Worm (Caenorhabditis elegans): ENCODE data around the gene grd-6.

Gene grd-6

ce11 chrV:9213554-9213953 lies 8.1 kb upstream of the grd-6 start, which contains the start of gene mdt-27:
Gene mdt-27 (minus strand): TSS chrV:9213654.
- TF ChIP-seq sem-4 (tag; optimal IDR thresholded peaks at IDR 0.05): no peak
- TF ChIP-seq unc-62 (GFP tag; optimal IDR thresholded peaks at IDR 0.05): no peak
- TF ChIP-seq fos-1 (tag; optimal IDR thresholded peaks at IDR 0.05): no peak
- TF ChIP-seq ZK546.5 (tag; optimal IDR thresholded peaks at IDR 0.05): no peak
- TF ChIP-seq blmp-1 (tag; optimal IDR thresholded peaks at IDR 0.05; ENCODE audit: insufficient read depth): no peak
- TF ChIP-seq skn-1 (tag; optimal IDR thresholded peaks at IDR 0.05): no peak
- TF ChIP-seq nhr-129 (tag; optimal IDR thresholded peaks at IDR 0.05): no peak
- TF ChIP-seq dmd-4 (tag; optimal IDR thresholded peaks at IDR 0.05): no peak
- TF ChIP-seq sma-3 (GFP tag; optimal IDR thresholded peaks at IDR 0.05): no peak
- no peak for TF ChIP-seq nhr-237 (tag; optimal IDR thresholded peaks at IDR 0.05)
- TF ChIP-seq nhr-77 (tag; optimal IDR thresholded peaks at IDR 0.05): no peak

ce11 chrV:9217158-9217557 lies 4.5 kb upstream of the grd-6 start, which contains the start of gene pacs-1:
Gene pacs-1 (minus strand): TSS chrV:9217258.
- TF ChIP-seq sma-9 (GFP tag; optimal IDR thresholded peaks at IDR 0.05): no peak
- TF ChIP-seq sma-9 (tag; optimal IDR thresholded peaks at IDR 0.05): no peak
- no peak for TF ChIP-seq R02D3.7 (tag; optimal IDR thresholded peaks at IDR 0.05)
- TF ChIP-seq peb-1 (tag; optimal IDR thresholded peaks at IDR 0.05): no peak
- no peak for TF ChIP-seq elt-1 (tag; optimal IDR thresholded peaks at IDR 0.05)
- no peak for TF ChIP-seq nhr-6 (tag; optimal IDR thresholded peaks at IDR 0.05)
- no peak for TF ChIP-seq zag-1 (tag; optimal IDR thresholded peaks at IDR 0.05)
- TF ChIP-seq lin-11 (tag; optimal IDR thresholded peaks at IDR 0.05): no peak
- no peak for TF ChIP-seq fos-1 (tag; optimal IDR thresholded peaks at IDR 0.05)
- TF ChIP-seq ama-1 (optimal IDR thresholded peaks at IDR 0.05): no peak
- no peak for TF ChIP-seq ztf-11 (tag; optimal IDR thresholded peaks at IDR 0.05)
- no peak for TF ChIP-seq F13H6.1 (tag; optimal IDR thresholded peaks at IDR 0.05)
- TF ChIP-seq sma-3 (GFP tag; optimal IDR thresholded peaks at IDR 0.05): no peak

- no peak for TF ChIP-seq alr-1 (tag; optimal IDR thresholded peaks at IDR 0.05)
- TF ChIP-seq nhr-23 (tag; optimal IDR thresholded peaks at IDR 0.05): peak; percentile 45
- peak; percentile 38 for TF ChIP-seq sma-9 (GFP tag; optimal IDR thresholded peaks at IDR 0.05)
- no peak for TF ChIP-seq sma-9 (tag; optimal IDR thresholded peaks at IDR 0.05)
- peak; percentile 72 for TF ChIP-seq mab-5 (tag; optimal IDR thresholded peaks at IDR 0.05)
- TF ChIP-seq unc-55 (GFP tag; optimal IDR thresholded peaks at IDR 0.05): peak; percentile 48
- peak; percentile 8 for TF ChIP-seq crh-2 (tag; optimal IDR thresholded peaks at IDR 0.05)
Observed at ce11 chrV:9218214-9218613, 3.5 kb upstream of the grd-6 start.

ce11 chrV:9218655-9219389 lies 2.8 kb upstream of the grd-6 start:
- peak; percentile 70 for TF ChIP-seq lin-39 (tag; optimal IDR thresholded peaks at IDR 0.05)
- no peak for TF ChIP-seq ama-1 (optimal IDR thresholded peaks at IDR 0.05)
- no peak for TF ChIP-seq lin-13 (GFP tag; optimal IDR thresholded peaks at IDR 0.05)
- no peak for TF ChIP-seq nhr-23 (tag; optimal IDR thresholded peaks at IDR 0.05)
- TF ChIP-seq snpc-4 (tag; optimal IDR thresholded peaks at IDR 0.05): no peak
- peak; percentile 53 for TF ChIP-seq C34F6.9 (tag; optimal IDR thresholded peaks at IDR 0.05)
- TF ChIP-seq elt-1 (tag; optimal IDR thresholded peaks at IDR 0.05): no peak
- no peak for TF ChIP-seq sem-4 (tag; optimal IDR thresholded peaks at IDR 0.05)
- no peak for TF ChIP-seq nhr-6 (tag; optimal IDR thresholded peaks at IDR 0.05)
- no peak for TF ChIP-seq dmd-4 (tag; optimal IDR thresholded peaks at IDR 0.05)
- no peak for TF ChIP-seq ztf-11 (tag; optimal IDR thresholded peaks at IDR 0.05)
- peak; percentile 32 for TF ChIP-seq crh-2 (tag; optimal IDR thresholded peaks at IDR 0.05)
- TF ChIP-seq mbf-1 (tag; optimal IDR thresholded peaks at IDR 0.05): no peak
- TF ChIP-seq nhr-237 (tag; optimal IDR thresholded peaks at IDR 0.05): no peak
- TF ChIP-seq F13H6.1 (tag; optimal IDR thresholded peaks at IDR 0.05): peak; percentile 2
- TF ChIP-seq ZK546.5 (tag; optimal IDR thresholded peaks at IDR 0.05): no peak
- TF ChIP-seq gmeb-1 (tag; optimal IDR thresholded peaks at IDR 0.05): no peak
- peak; percentile 33 for TF ChIP-seq unc-55 (GFP tag; optimal IDR thresholded peaks at IDR 0.05)
- TF ChIP-seq ceh-82 (tag; optimal IDR thresholded peaks at IDR 0.05): no peak
- no peak for TF ChIP-seq mdl-1 (tag; optimal IDR thresholded peaks at IDR 0.05)
- no peak for TF ChIP-seq lin-11 (tag; optimal IDR thresholded peaks at IDR 0.05)
- TF ChIP-seq sma-9 (GFP tag; optimal IDR thresholded peaks at IDR 0.05): peak; percentile 71
- no peak for TF ChIP-seq sma-9 (tag; optimal IDR thresholded peaks at IDR 0.05)
- peak; percentile 81 for TF ChIP-seq mab-5 (tag; optimal IDR thresholded peaks at IDR 0.05)
- TF ChIP-seq unc-62 (GFP tag; optimal IDR thresholded peaks at IDR 0.05): peak; percentile 65
- TF ChIP-seq lsy-2 (tag; optimal IDR thresholded peaks at IDR 0.05): peak in 1 of 2 experiments; percentile 53
- peak; percentile 30 for TF ChIP-seq fos-1 (tag; optimal IDR thresholded peaks at IDR 0.05)
- TF ChIP-seq Y55F3AM.14 (GFP tag; optimal IDR thresholded peaks at IDR 0.05): no peak
- TF ChIP-seq nhr-129 (tag; optimal IDR thresholded peaks at IDR 0.05): peak; percentile 38
- TF ChIP-seq nhr-77 (tag; optimal IDR thresholded peaks at IDR 0.05): no peak
- no peak for TF ChIP-seq elt-3 (tag; optimal IDR thresholded peaks at IDR 0.05)
- TF ChIP-seq alr-1 (tag; optimal IDR thresholded peaks at IDR 0.05): no peak
- TF ChIP-seq sma-3 (GFP tag; optimal IDR thresholded peaks at IDR 0.05): no peak
- TF ChIP-seq blmp-1 (tag; optimal IDR thresholded peaks at IDR 0.05; ENCODE audit: insufficient read depth): no peak
- no peak for TF ChIP-seq ztf-1 (GFP tag; conservative IDR thresholded peaks at IDR 0.05)
- no peak for TF ChIP-seq unc-39 (tag; optimal IDR thresholded peaks at IDR 0.05)
- TF ChIP-seq ztf-4 (tag; optimal IDR thresholded peaks at IDR 0.05): no peak
- TF ChIP-seq peb-1 (tag; optimal IDR thresholded peaks at IDR 0.05): no peak
- peak; percentile 39 for TF ChIP-seq zag-1 (tag; optimal IDR thresholded peaks at IDR 0.05)

All from whole organism, L2 larva.